Fruit fly (Drosophila melanogaster) whole organism, embryonic: ENCODE measurements around the gene Send2.

Source experiments
- Ada2b ChIP-seq: fragments of 200-800 bp; sonication (Bioruptor generic); IDR thresholded peaks from 2 replicates; pipeline ENCODE4 v1.3.6; 2022; ENCODE audit warnings: missing biosample characterization, missing genetic modification characterization
- CG11456 ChIP-seq: fragments of 200-800 bp; sonication (Bioruptor generic); IDR thresholded peaks from 3 replicates; pipeline ENCODE4 v1.3.6; 2022; ENCODE audit warnings: missing biosample characterization, missing genetic modification characterization
- CG14441 ChIP-seq: fragments of 200-800 bp; sonication (Bioruptor generic); IDR thresholded peaks from 2 replicates; pipeline ENCODE4 v1.3.6; 2022; ENCODE audit warnings: missing biosample characterization, missing genetic modification characterization
- CG6813 ChIP-seq: fragments of 200-800 bp; sonication (Bioruptor generic); optimal IDR thresholded peaks from 2 replicates; lab custom pipeline; 2017; ENCODE audit warnings: missing biosample characterization, missing genetic modification characterization, mild to moderate bottlenecking, moderate library complexity, missing genetic modification reagents
- CG7372 ChIP-seq: fragments of 200-800 bp; sonication (Bioruptor generic); IDR thresholded peaks from 2 replicates; pipeline ENCODE4 v1.3.6; 2022; ENCODE audit warnings: missing biosample characterization, missing genetic modification characterization
- D19B ChIP-seq: fragments of 200-800 bp; sonication (Bioruptor generic); optimal IDR thresholded peaks from 2 replicates; lab custom pipeline; 2017; ENCODE audit warnings: missing biosample characterization, mild to moderate bottlenecking, missing genetic modification characterization
- Dll ChIP-seq: fragments of 200-800 bp; sonication (Bioruptor generic); IDR thresholded peaks from 4 replicates; pipeline ENCODE4 v1.3.6; 2022; ENCODE audit warnings: missing biosample characterization, missing genetic modification characterization; ENCODE audit not compliant: partially characterized antibody
- Ets65A ChIP-seq: fragments of 200-800 bp; sonication (Bioruptor generic); peaks from one replicate; lab custom pipeline; 2016; ENCODE audit warnings: missing biosample characterization, missing genetic modification characterization
- Neu2 ChIP-seq: fragments of 200-800 bp; sonication (Bioruptor generic); optimal IDR thresholded peaks from 3 replicates; lab custom pipeline; 2016; ENCODE audit warnings: missing biosample characterization, missing genetic modification characterization, borderline replicate concordance
- Opbp ChIP-seq: fragments of 200-800 bp; sonication (Bioruptor generic); IDR thresholded peaks from 3 replicates; pipeline ENCODE4 v1.3.6; 2022; ENCODE audit warnings: missing biosample characterization, missing genetic modification characterization; ENCODE audit not compliant: partially characterized antibody
- abd-A ChIP-seq: fragments of 200-800 bp; sonication (Bioruptor generic); optimal IDR thresholded peaks from 3 replicates; lab custom pipeline; 2019; ENCODE audit warnings: missing biosample characterization, mild to moderate bottlenecking, missing genetic modification characterization, moderate library complexity
- dpn ChIP-seq, 2 experiments: fragments of 200-800 bp; sonication (Bioruptor generic); optimal IDR thresholded peaks; 3 replicates each; lab custom pipeline; 2016; ENCODE audit warnings: missing biosample characterization in 2 of 2, missing genetic modification characterization in 2 of 2
- gcm ChIP-seq: fragments of 200-800 bp; sonication (Bioruptor generic); optimal IDR thresholded peaks from 2 replicates; lab custom pipeline; 2019; ENCODE audit warnings: missing biosample characterization, mild to moderate bottlenecking, missing genetic modification characterization, moderate library complexity
- unpg ChIP-seq: fragments of 200-800 bp; sonication (Bioruptor generic); optimal IDR thresholded peaks from 3 replicates; lab custom pipeline; 2018; ENCODE audit warnings: missing biosample characterization, mild to moderate bottlenecking, missing genetic modification characterization, moderate library complexity

DNA sequence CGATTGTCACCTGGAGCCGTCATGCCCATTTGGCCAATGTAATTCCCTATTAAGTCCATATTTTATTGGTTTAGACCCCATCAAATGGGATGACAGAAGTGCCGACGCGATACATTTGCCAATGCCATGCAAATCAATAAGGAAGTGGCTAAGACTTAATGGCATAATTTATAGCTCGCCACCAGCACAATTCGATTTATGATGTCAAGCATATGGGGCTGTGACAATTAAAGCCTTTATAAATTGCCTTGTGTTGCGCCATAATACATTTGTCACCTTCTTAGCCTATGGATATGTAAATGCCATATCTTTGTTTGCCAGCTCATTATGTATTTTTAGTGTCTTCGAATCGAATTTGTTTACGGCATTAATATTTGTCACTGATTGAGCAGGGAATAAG, 26.8 kb upstream of the Send2 start:
- TF ChIP-seq unpg (GFP tag; lab: Kevin White, UChicago) (no peak), CG11456 (GFP tag; lab: Robert Waterston, UW) (no peak), dpn (GFP tag; optimal IDR thresholded peaks at IDR 0.05; lab: Kevin White, UChicago) (no peak), gcm (GFP tag; lab: Kevin White, UChicago) (no peak), CG14441 (GFP tag; lab: Robert Waterston, UW) (no peak), CG6813 (no peak), Neu2 (GFP tag; lab: Kevin White, UChicago) (no peak), Opbp (GFP tag; lab: Robert Waterston, UW) (no peak), Dll (GFP tag; lab: Robert Waterston, UW) (no peak), abd-A (tag; lab: Kevin White, UChicago) (peak; percentile 83), Ada2b (GFP tag; lab: Robert Waterston, UW) (no peak), Ets65A (GFP tag; lab: Kevin White, UChicago) (no peak), CG7372 (GFP tag; lab: Robert Waterston, UW) (no peak), D19B (GFP tag; lab: Kevin White, UChicago) (no peak)
